Worm (Caenorhabditis elegans): Measurements from ENCODE around the gene clec-165.

DNA sequence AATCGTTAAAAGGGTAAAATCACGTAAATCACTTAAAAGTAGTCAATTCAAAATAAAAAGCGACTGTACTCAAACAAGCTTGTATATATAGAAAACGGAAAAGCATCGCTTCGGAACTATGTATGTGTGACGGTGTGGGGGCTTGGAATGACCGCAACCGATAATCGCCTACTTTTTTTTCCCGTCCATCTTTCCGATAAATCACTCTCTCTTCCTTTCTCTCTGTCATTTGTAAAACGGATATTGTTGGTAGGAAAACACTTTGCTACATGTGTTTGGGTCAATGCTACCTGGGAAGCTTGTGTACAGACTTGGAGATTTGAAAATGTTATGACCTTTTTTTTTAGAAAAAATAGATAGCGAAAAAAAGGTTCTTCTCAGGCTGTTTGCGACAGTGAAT, 21.9 kb downstream of the clec-165 start:
- TF ChIP-seq mab-5 (tag; optimal IDR thresholded peaks at IDR 0.05) (no peak), nhr-237 (tag; optimal IDR thresholded peaks at IDR 0.05) (no peak), lsy-2 (tag; optimal IDR thresholded peaks at IDR 0.05) (no peak), ztf-11 (tag; optimal IDR thresholded peaks at IDR 0.05) (no peak), cnd-1 (tag; optimal IDR thresholded peaks at IDR 0.05) (no peak), snpc-4 (tag; optimal IDR thresholded peaks at IDR 0.05) (no peak), ces-1 (GFP tag; optimal IDR thresholded peaks at IDR 0.05) (no peak), ceh-43 (GFP tag; optimal IDR thresholded peaks at IDR 0.05) (no peak), ham-2 (GFP tag; optimal IDR thresholded peaks at IDR 0.05) (no peak), mls-2 (tag; optimal IDR thresholded peaks at IDR 0.05) (no peak), nhr-2 (tag; optimal IDR thresholded peaks at IDR 0.05) (no peak), sem-2 (GFP tag; optimal IDR thresholded peaks at IDR 0.05) (no peak), nhr-28 (tag; optimal IDR thresholded peaks at IDR 0.05) (no peak), unc-62 (GFP tag; optimal IDR thresholded peaks at IDR 0.05) (no peak)

All from whole organism, mixed stage, embryonic.